Fruit fly (Drosophila melanogaster): ENCODE results near the gene COX7A.

The COX7A gene

DNA sequence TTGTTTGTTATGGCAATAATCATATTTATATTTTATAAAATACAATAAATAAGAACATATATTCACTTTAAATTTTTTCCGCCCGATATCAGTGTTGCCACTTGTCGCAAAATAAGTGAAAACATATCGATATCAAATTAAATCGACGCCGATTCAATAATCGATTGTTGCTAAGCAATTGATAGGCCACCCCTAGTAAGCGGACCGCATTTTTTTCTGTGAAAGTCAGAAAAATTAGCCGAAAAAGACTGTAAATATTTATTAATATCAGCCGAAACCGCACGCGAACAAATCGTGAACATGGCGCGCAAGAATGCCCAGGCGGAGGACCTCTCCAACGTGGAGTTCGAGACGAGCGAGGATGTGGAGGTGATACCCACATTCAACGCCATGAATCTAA, 27.8 kb downstream of the COX7A start, which contains the start of gene CG7483 (continued):
- TF ChIP-seq Ravus (GFP tag; IDR thresholded peaks at IDR 0.05) (no peak), Hey (tag; optimal IDR thresholded peaks at IDR 0.05) (no peak), row (GFP tag; IDR thresholded peaks at IDR 0.05) (no peak), Bteb2 (GFP tag; optimal IDR thresholded peaks at IDR 0.05) (no peak), ro (GFP tag; IDR thresholded peaks at IDR 0.05) (no peak), amos (GFP tag; IDR thresholded peaks at IDR 0.05; ENCODE audit: partially characterized antibody) (peak; percentile 86), ash1 (GFP tag; optimal IDR thresholded peaks at IDR 0.05) (no peak), crol (GFP tag; IDR thresholded peaks at IDR 0.05) (no peak), Dip3 (GFP tag; optimal IDR thresholded peaks at IDR 0.05) (no peak), zf30C (GFP tag; optimal IDR thresholded peaks at IDR 0.05) (no peak), CG7786 (GFP tag; optimal IDR thresholded peaks at IDR 0.05) (no peak), CG17359 (tag; optimal IDR thresholded peaks at IDR 0.05) (no peak), hth (optimal IDR thresholded peaks at IDR 0.05) (no peak), Hsf (GFP tag; optimal IDR thresholded peaks at IDR 0.05) (no peak), CG6272 (GFP tag; IDR thresholded peaks at IDR 0.05) (no peak), bigmax (GFP tag; optimal IDR thresholded peaks at IDR 0.05) (no peak), BtbVII (GFP tag; optimal IDR thresholded peaks at IDR 0.05) (no peak), Ptx1 (GFP tag; IDR thresholded peaks at IDR 0.05) (no peak), Mrtf (GFP tag; IDR thresholded peaks at IDR 0.05) (no peak), odd (GFP tag; optimal IDR thresholded peaks at IDR 0.05) (no peak), CG4282 (GFP tag; optimal IDR thresholded peaks at IDR 0.05) (no peak), CG4730 (GFP tag; IDR thresholded peaks at IDR 0.05) (no peak), dan (GFP tag; IDR thresholded peaks at IDR 0.05) (no peak), CG7745 (tag; optimal IDR thresholded peaks at IDR 0.05) (no peak), wdn (GFP tag; IDR thresholded peaks at IDR 0.05) (no peak), inv (GFP tag; IDR thresholded peaks at IDR 0.05; ENCODE audit: partially characterized antibody) (peak; percentile 59), B-H2 (GFP tag; optimal IDR thresholded peaks at IDR 0.05) (no peak), sqz (GFP tag; optimal IDR thresholded peaks at IDR 0.05) (peak; percentile 81), D19B (GFP tag; optimal IDR thresholded peaks at IDR 0.05) (no peak), CG30020 (tag; optimal IDR thresholded peaks at IDR 0.05) (no peak), CG15269 (tag; optimal IDR thresholded peaks at IDR 0.05) (no peak), CG6689 (GFP tag; IDR thresholded peaks at IDR 0.05) (no peak), Dek (tag; optimal IDR thresholded peaks at IDR 0.05) (no peak), CG3726 (GFP tag; IDR thresholded peaks at IDR 0.05) (no peak), Camta (GFP tag; optimal IDR thresholded peaks at IDR 0.05) (no peak), Gsc (GFP tag; IDR thresholded peaks at IDR 0.05) (no peak), dysf (GFP tag; IDR thresholded peaks at IDR 0.05) (no peak), Gug (GFP tag; IDR thresholded peaks at IDR 0.05) (no peak), cwo (GFP tag; optimal IDR thresholded peaks at IDR 0.05) (no peak), CG18011 (GFP tag; optimal IDR thresholded peaks at IDR 0.05) (no peak), sob (GFP tag; IDR thresholded peaks at IDR 0.05) (no peak), CG18599 (GFP tag; optimal IDR thresholded peaks at IDR 0.05) (no peak), maf-S (GFP tag; optimal IDR thresholded peaks at IDR 0.05) (no peak), GATAe (GFP tag; conservative IDR thresholded peaks at IDR 0.05) (no peak), CG13624 (GFP tag; optimal IDR thresholded peaks at IDR 0.05) (no peak), Adf1 (GFP tag; IDR thresholded peaks at IDR 0.05) (no peak), chinmo (GFP tag; IDR thresholded peaks at IDR 0.05; ENCODE audit: partially characterized antibody) (peak; percentile 77; the same call in 3 of the 4 replicates), Med (GFP tag) (peak; percentile 64), CG15011 (GFP tag; optimal IDR thresholded peaks at IDR 0.05) (no peak), shn (GFP tag; optimal IDR thresholded peaks at IDR 0.05) (no peak), CG1233 (GFP tag; optimal IDR thresholded peaks at IDR 0.05) (no peak), CG7271 (tag; optimal IDR thresholded peaks at IDR 0.05) (peak; percentile 3), luna (GFP tag; optimal IDR thresholded peaks at IDR 0.05) (no peak)
